Fruit fly (Drosophila melanogaster) whole organism, embryonic: ENCODE results near the gene Nepl13.

Experiments used
- ATbp ChIP-seq: fragments of 200-800 bp; sonication (Bioruptor generic); optimal IDR thresholded peaks from 2 replicates; lab custom pipeline; 2017; ENCODE audit warnings: missing biosample characterization, mild to moderate bottlenecking, missing genetic modification characterization, missing genetic modification reagents
- B-H2 ChIP-seq: fragments of 200-800 bp; sonication (Bioruptor generic); optimal IDR thresholded peaks from 2 replicates; lab custom pipeline; 2018; ENCODE audit warnings: missing biosample characterization, mild to moderate bottlenecking, missing genetic modification characterization
- CG11504 ChIP-seq: fragments of 200-800 bp; sonication (Bioruptor generic); optimal IDR thresholded peaks from 3 replicates; lab custom pipeline; 2019; ENCODE audit warnings: missing biosample characterization, mild to moderate bottlenecking, missing genetic modification characterization, moderate library complexity
- CG12155 ChIP-seq: fragments of 200-800 bp; sonication (Bioruptor generic); optimal IDR thresholded peaks from 3 replicates; lab custom pipeline; 2016; ENCODE audit warnings: missing biosample characterization, missing genetic modification characterization
- CG15514 ChIP-seq: fragments of 200-800 bp; sonication (Bioruptor generic); optimal IDR thresholded peaks from 3 replicates; lab custom pipeline; 2017; ENCODE audit warnings: missing biosample characterization, missing genetic modification characterization, mild to moderate bottlenecking, moderate library complexity, missing genetic modification reagents
- CG16813 ChIP-seq: fragments of 200-800 bp; sonication (Bioruptor generic); IDR thresholded peaks from 3 replicates; pipeline ENCODE4 v1.3.6; 2022; ENCODE audit warnings: missing biosample characterization, missing genetic modification characterization; ENCODE audit not compliant: partially characterized antibody
- CG17328 ChIP-seq: fragments of 200-800 bp; sonication (Bioruptor generic); IDR thresholded peaks from 2 replicates; pipeline ENCODE4 v1.3.6; 2022; ENCODE audit warnings: missing biosample characterization, missing genetic modification characterization
- CG17829 ChIP-seq: fragments of 200-800 bp; optimal IDR thresholded peaks from 2 replicates; lab custom pipeline; 2019; ENCODE audit warnings: missing biosample characterization, mild to moderate bottlenecking, missing genetic modification characterization, moderate library complexity
- CG2116 ChIP-seq: fragments of 200-800 bp; sonication (Bioruptor generic); optimal IDR thresholded peaks from 3 replicates; lab custom pipeline; 2018; ENCODE audit warnings: missing biosample characterization, mild to moderate bottlenecking, missing genetic modification characterization
- CG2678 ChIP-seq: fragments of 200-800 bp; sonication (Bioruptor generic); optimal IDR thresholded peaks from 3 replicates; lab custom pipeline; 2019; ENCODE audit warnings: missing biosample characterization, mild to moderate bottlenecking, missing genetic modification characterization, moderate library complexity
- CG2712 ChIP-seq: fragments of 200-800 bp; optimal IDR thresholded peaks from 3 replicates; lab custom pipeline; 2019; ENCODE audit warnings: missing biosample characterization, mild to moderate bottlenecking, missing genetic modification characterization, moderate library complexity
- CG2875 ChIP-seq: fragments of 200-800 bp; sonication (Bioruptor generic); optimal IDR thresholded peaks from 2 replicates; lab custom pipeline; 2017; ENCODE audit warnings: missing biosample characterization, mild to moderate bottlenecking, missing genetic modification characterization, missing genetic modification reagents
- CG30403 ChIP-seq: fragments of 200-800 bp; sonication (Bioruptor generic); optimal IDR thresholded peaks from 3 replicates; lab custom pipeline; 2016; ENCODE audit warnings: missing biosample characterization, missing genetic modification characterization
- CG3281 ChIP-seq: fragments of 200-800 bp; sonication (Bioruptor generic); optimal IDR thresholded peaks from 3 replicates; lab custom pipeline; 2017; ENCODE audit warnings: missing biosample characterization, mild to moderate bottlenecking, missing genetic modification characterization
- CG4404 ChIP-seq: fragments of 200-800 bp; sonication (Bioruptor generic); IDR thresholded peaks from 2 replicates; pipeline ENCODE4 v1.3.6; 2022; ENCODE audit warnings: missing biosample characterization, missing genetic modification characterization
- CG5180 ChIP-seq: fragments of 200-800 bp; sonication (Bioruptor generic); optimal IDR thresholded peaks from 3 replicates; lab custom pipeline; 2017; ENCODE audit warnings: missing biosample characterization, missing genetic modification characterization, mild to moderate bottlenecking, moderate library complexity, missing genetic modification reagents
- CG6683 ChIP-seq: fragments of 200-800 bp; sonication (Bioruptor generic); optimal IDR thresholded peaks from 2 replicates; lab custom pipeline; 2017; ENCODE audit warnings: missing biosample characterization, mild to moderate bottlenecking, missing genetic modification characterization, missing genetic modification reagents
- CG8089 ChIP-seq: fragments of 200-800 bp; sonication (Bioruptor generic); optimal IDR thresholded peaks from 3 replicates; lab custom pipeline; 2016; ENCODE audit warnings: missing biosample characterization, missing genetic modification characterization
- CG8281 ChIP-seq: fragments of 200-800 bp; sonication (Bioruptor generic); optimal IDR thresholded peaks from 2 replicates; lab custom pipeline; 2018; ENCODE audit warnings: missing biosample characterization, mild to moderate bottlenecking, missing genetic modification characterization, moderate library complexity
- CG9817 ChIP-seq: fragments of 200-800 bp; sonication (Bioruptor generic); optimal IDR thresholded peaks from 2 replicates; lab custom pipeline; 2018; ENCODE audit warnings: missing biosample characterization, mild to moderate bottlenecking, missing genetic modification characterization, moderate library complexity
- E2f1 ChIP-seq: fragments of 200-800 bp; sonication (Bioruptor generic); IDR thresholded peaks from 2 replicates; pipeline ENCODE4 v1.3.6; 2022; ENCODE audit warnings: missing biosample characterization, missing genetic modification characterization
- HHEX ChIP-seq: fragments of 200-800 bp; sonication (Bioruptor generic); optimal IDR thresholded peaks from 3 replicates; lab custom pipeline; 2017; ENCODE audit warnings: missing biosample characterization, mild to moderate bottlenecking, missing genetic modification characterization, missing genetic modification reagents
- HLHmδ ChIP-seq: fragments of 200-800 bp; sonication (Bioruptor generic); optimal IDR thresholded peaks from 2 replicates; lab custom pipeline; 2018; ENCODE audit warnings: missing biosample characterization, mild to moderate bottlenecking, missing genetic modification characterization, moderate library complexity
- HmgD ChIP-seq: fragments of 200-800 bp; sonication (Bioruptor generic); optimal IDR thresholded peaks from 3 replicates; lab custom pipeline; 2016; ENCODE audit warnings: missing biosample characterization, missing genetic modification characterization
- Neu2 ChIP-seq: fragments of 200-800 bp; sonication (Bioruptor generic); optimal IDR thresholded peaks from 3 replicates; lab custom pipeline; 2016; ENCODE audit warnings: missing biosample characterization, missing genetic modification characterization, borderline replicate concordance
- Pdp1 ChIP-seq, 2 experiments: fragments of 200-800 bp; sonication (Bioruptor generic); optimal IDR thresholded peaks; 3 replicates each; lab custom pipeline; 2016; ENCODE audit warnings: missing biosample characterization in 2 of 2, missing genetic modification characterization in 2 of 2, mild to moderate bottlenecking in 1 of 2, moderate library complexity in 1 of 2
- Ravus ChIP-seq: fragments of 200-800 bp; sonication (Bioruptor generic); IDR thresholded peaks from 2 replicates; pipeline ENCODE4 v1.3.6; 2022; ENCODE audit warnings: missing biosample characterization, missing genetic modification characterization
- cad ChIP-seq: fragments of >200 bp; optimal IDR thresholded peaks from 2 replicates; lab custom pipeline; 2017; ENCODE audit warnings: missing biosample characterization, missing genetic modification characterization
- cas ChIP-seq: fragments of 200-800 bp; sonication (Bioruptor generic); IDR thresholded peaks from 2 replicates; pipeline ENCODE4 v1.3.6; 2022; ENCODE audit warnings: missing biosample characterization, missing genetic modification characterization
- cato ChIP-seq: fragments of 200-800 bp; sonication (Bioruptor generic); optimal IDR thresholded peaks from 2 replicates; lab custom pipeline; 2016; ENCODE audit warnings: missing biosample characterization, missing genetic modification characterization, borderline replicate concordance
- ewg ChIP-seq: fragments of 200-800 bp; sonication (Bioruptor generic); optimal IDR thresholded peaks from 3 replicates; lab custom pipeline; 2017; ENCODE audit warnings: mild to moderate bottlenecking, missing biosample characterization, missing genetic modification reagents, missing genetic modification characterization
- hbn ChIP-seq: fragments of 200-800 bp; sonication (Bioruptor generic); IDR thresholded peaks from 2 replicates; pipeline ENCODE4 v1.3.6; 2022; ENCODE audit warnings: missing biosample characterization, missing genetic modification characterization; ENCODE audit not compliant: partially characterized antibody
- ind ChIP-seq: fragments of 200-800 bp; sonication (Bioruptor generic); optimal IDR thresholded peaks from 3 replicates; lab custom pipeline; 2016; ENCODE audit warnings: missing biosample characterization, missing genetic modification characterization
- jing ChIP-seq: fragments of 200-800 bp; sonication (Bioruptor generic); optimal IDR thresholded peaks from 2 replicates; lab custom pipeline; 2018; ENCODE audit warnings: missing biosample characterization, mild to moderate bottlenecking, missing genetic modification characterization
- kay ChIP-seq: fragments of 200-800 bp; sonication (Bioruptor generic); optimal IDR thresholded peaks from 2 replicates; lab custom pipeline; 2016; ENCODE audit warnings: missing biosample characterization, missing genetic modification characterization
- ken ChIP-seq: fragments of 200-800 bp; sonication (Bioruptor generic); IDR thresholded peaks from 3 replicates; pipeline ENCODE4 v1.3.6; 2022; ENCODE audit warnings: missing biosample characterization, missing genetic modification characterization
- lilli ChIP-seq: fragments of 200-800 bp; sonication (Bioruptor generic); optimal IDR thresholded peaks from 3 replicates; lab custom pipeline; 2016; ENCODE audit warnings: missing biosample characterization, missing genetic modification characterization
- onecut ChIP-seq: fragments of 200-800 bp; sonication (Bioruptor generic); IDR thresholded peaks from 2 replicates; pipeline ENCODE4 v1.3.6; 2022; ENCODE audit warnings: missing biosample characterization, missing genetic modification characterization
- pan ChIP-seq, 4 experiments: fragments of >200 bp in 3 of 4; fragments of 200-800 bp in 1 of 4; sonication (Bioruptor generic) in 1 of 4; optimal IDR thresholded peaks in 3 of 4; IDR thresholded peaks in 1 of 4; 2 replicates each; pipeline versions ENCODE4 v1.3.6 to Lab custom; 2017 to 2022; ENCODE audit warnings: missing biosample characterization in 2 of 4, missing genetic modification characterization in 2 of 4, mixed read lengths in 1 of 4
- pfk ChIP-seq: fragments of 200-800 bp; sonication (Bioruptor generic); optimal IDR thresholded peaks from 2 replicates; lab custom pipeline; 2018; ENCODE audit warnings: missing biosample characterization, mild to moderate bottlenecking, missing genetic modification characterization, moderate library complexity
- pita ChIP-seq: fragments of 200-800 bp; sonication (Bioruptor generic); optimal IDR thresholded peaks from 2 replicates; lab custom pipeline; 2017; ENCODE audit warnings: missing biosample characterization, mild to moderate bottlenecking, missing genetic modification characterization
- sc ChIP-seq, 3 experiments: fragments of >200 bp in 2 of 3; fragments of 200-800 bp in 1 of 3; sonication (Bioruptor generic) in 1 of 3; optimal IDR thresholded peaks; 2 replicates in 2 of 3; 3 replicates in 1 of 3; lab custom pipeline; 2017; ENCODE audit warnings: mild to moderate bottlenecking in 1 of 3, missing biosample characterization in 1 of 3, missing genetic modification characterization in 1 of 3, missing genetic modification reagents in 1 of 3
- schlank ChIP-seq: fragments of 200-800 bp; sonication (Bioruptor generic); optimal IDR thresholded peaks from 2 replicates; lab custom pipeline; 2018; ENCODE audit warnings: missing biosample characterization, mild to moderate bottlenecking, missing genetic modification characterization
- sob ChIP-seq: fragments of 200-800 bp; sonication (Bioruptor generic); IDR thresholded peaks from 2 replicates; pipeline ENCODE4 v1.3.6; 2022; ENCODE audit warnings: missing biosample characterization, missing genetic modification characterization
- tna ChIP-seq: fragments of 200-800 bp; sonication (Bioruptor generic); IDR thresholded peaks from 2 replicates; pipeline ENCODE4 v1.3.6; 2022; ENCODE audit warnings: missing biosample characterization, missing genetic modification characterization; ENCODE audit not compliant: partially characterized antibody
- zen ChIP-seq: fragments of 200-800 bp; sonication (Bioruptor generic); optimal IDR thresholded peaks from 3 replicates; lab custom pipeline; 2018; ENCODE audit warnings: missing biosample characterization, mild to moderate bottlenecking, missing genetic modification characterization, moderate library complexity

Nepl13 gene

DNA sequence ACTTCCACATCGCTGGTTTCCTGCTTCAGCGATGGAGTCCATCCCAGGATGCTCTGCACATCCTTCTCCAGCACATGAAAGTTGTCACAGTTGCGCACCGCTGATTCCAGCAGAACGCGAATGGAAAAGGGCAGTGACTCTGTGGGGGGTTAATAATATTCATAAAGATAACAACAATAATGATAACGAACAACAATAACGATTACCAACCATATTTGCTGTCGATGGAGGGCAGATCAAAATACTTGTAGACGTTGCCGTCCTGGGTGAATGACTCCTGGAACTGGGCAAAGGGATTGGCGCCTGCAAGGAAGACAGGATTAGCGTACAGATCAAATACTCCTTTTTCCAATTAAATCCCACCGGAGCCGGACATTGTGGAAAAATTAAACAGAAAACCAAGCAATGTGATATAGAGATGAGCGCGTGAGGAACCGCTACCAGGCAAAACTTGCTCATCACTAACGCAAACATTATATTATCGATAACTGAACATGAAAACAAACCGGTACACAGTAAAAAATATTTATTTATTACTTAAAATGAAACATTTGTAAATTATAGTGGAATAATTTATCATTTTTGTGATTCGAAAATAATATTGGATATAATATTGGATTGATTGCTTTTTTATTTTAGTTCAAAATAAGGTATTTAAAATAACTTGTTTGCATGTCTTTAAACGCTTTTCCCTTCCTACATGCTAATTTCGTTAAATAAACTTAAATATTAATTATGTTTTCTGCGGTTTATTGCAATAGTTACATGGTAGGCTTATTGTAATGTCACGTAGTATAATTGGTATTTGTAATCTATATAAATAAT is 36.5 kb downstream of the Nepl13 start, which contains the start of gene Irp-1A (continued):
- TF ChIP-seq jing (GFP tag; lab: Kevin White, UChicago) = no peak
- no peak for TF ChIP-seq pita (GFP tag; lab: Kevin White, UChicago)
- peak; percentile 85 for TF ChIP-seq CG11504 (tag; lab: Kevin White, UChicago)
- TF ChIP-seq sob (GFP tag; lab: Robert Waterston, UW) = peak; percentile 87
- peak; percentile 58 for TF ChIP-seq ind (GFP tag; lab: Kevin White, UChicago)
- no peak for TF ChIP-seq pan (optimal IDR thresholded peaks at IDR 0.05; lab: Kevin White, UChicago)
- peak in 1 of 2 experiments; percentile 84 for TF ChIP-seq pan (GFP tag; optimal IDR thresholded peaks at IDR 0.05 in 1 of 2, IDR thresholded peaks at IDR 0.05 in 1 of 2)
- TF ChIP-seq HHEX (GFP tag; lab: Kevin White, UChicago) = peak; percentile 60
- TF ChIP-seq CG15514 = peak; percentile 78
- TF ChIP-seq HLHmδ (GFP tag; lab: Kevin White, UChicago) = no peak
- peak; percentile 64 for TF ChIP-seq kay
- TF ChIP-seq ewg (GFP tag; lab: Kevin White, UChicago) = peak; percentile 19
- TF ChIP-seq zen (tag; lab: Kevin White, UChicago) = peak; percentile 57
- peak; percentile 21 for TF ChIP-seq schlank
- TF ChIP-seq HmgD (GFP tag; lab: Kevin White, UChicago) = no peak
- TF ChIP-seq CG17829 (tag; lab: Kevin White, UChicago) = peak; percentile 81
- no peak for TF ChIP-seq cato
- peak; percentile 76 for TF ChIP-seq CG3281 (GFP tag; lab: Kevin White, UChicago)
- TF ChIP-seq cad (GFP tag; lab: Kevin White, UChicago) = no peak
- no peak for TF ChIP-seq CG8281 (tag; lab: Kevin White, UChicago)
- peak; percentile 59 for TF ChIP-seq CG9817 (tag; lab: Kevin White, UChicago)
- peak; percentile 85 for TF ChIP-seq CG2712 (tag; lab: Kevin White, UChicago)
- peak; percentile 84 for TF ChIP-seq E2f1 (GFP tag; lab: Robert Waterston, UW)
- peak; percentile 56; the same call in 1 of the 3 replicates for TF ChIP-seq ken (GFP tag; lab: Robert Waterston, UW)
- peak; percentile 72; the same call in 1 of the 2 replicates for TF ChIP-seq CG17328 (GFP tag; lab: Robert Waterston, UW)
- TF ChIP-seq CG6683 (GFP tag; lab: Kevin White, UChicago) = peak; percentile 66
- TF ChIP-seq ATbp (GFP tag; lab: Kevin White, UChicago) = peak; percentile 21
- peak; percentile 58 for TF ChIP-seq onecut
- TF ChIP-seq CG16813 (GFP tag; lab: Robert Waterston, UW) = peak; percentile 81
- TF ChIP-seq B-H2 (GFP tag; lab: Kevin White, UChicago) = peak; percentile 53
- TF ChIP-seq Neu2 = no peak
- TF ChIP-seq Ravus = peak; percentile 2; the same call in 1 of the 2 replicates
- TF ChIP-seq pfk (GFP tag; lab: Kevin White, UChicago) = no peak
- TF ChIP-seq hbn = peak; percentile 83
- TF ChIP-seq CG2116 (GFP tag; lab: Kevin White, UChicago) = peak; percentile 73
- TF ChIP-seq lilli (GFP tag; lab: Kevin White, UChicago) = peak; percentile 73
- TF ChIP-seq CG2875 (GFP tag; lab: Kevin White, UChicago) = peak; percentile 44
- peak; percentile 25; the same call in 1 of the 2 replicates for TF ChIP-seq CG4404 (GFP tag; lab: Robert Waterston, UW)
- peak in 1 of 2 experiments; percentile 54 for TF ChIP-seq Pdp1 (GFP tag; optimal IDR thresholded peaks at IDR 0.05; lab: Kevin White, UChicago)
- peak; percentile 79 for TF ChIP-seq CG30403 (GFP tag; lab: Kevin White, UChicago)
- no peak for TF ChIP-seq sc (optimal IDR thresholded peaks at IDR 0.05; lab: Kevin White, UChicago)
- TF ChIP-seq sc (GFP tag; optimal IDR thresholded peaks at IDR 0.05; lab: Kevin White, UChicago) = no peak
- TF ChIP-seq CG8089 (GFP tag; lab: Kevin White, UChicago) = no peak
- peak; percentile 87 for TF ChIP-seq CG2678 (tag; lab: Kevin White, UChicago)
- peak; percentile 33 for TF ChIP-seq CG5180
- TF ChIP-seq CG12155 = peak; percentile 69
- TF ChIP-seq cas (GFP tag; lab: Robert Waterston, UW) = peak; percentile 28; the same call in 1 of the 2 replicates
- TF ChIP-seq tna = peak; percentile 62
